Fruit fly (Drosophila melanogaster) whole organism, prepupa: ENCODE data around the gene CG32192.
A peak's percentile ranks its signal among the peaks of the same experiment; 100 is the strongest.

Experiments
- Blimp-1 ChIP-seq: fragments of 200-800 bp; sonication (Bioruptor generic); optimal IDR thresholded peaks from 3 replicates; lab custom pipeline; 2017; ENCODE audit warnings: missing biosample characterization, missing genetic modification characterization, mild to moderate bottlenecking, moderate library complexity, missing genetic modification reagents
- CG10631 ChIP-seq: fragments of 200-800 bp; sonication (Bioruptor generic); optimal IDR thresholded peaks from 2 replicates; lab custom pipeline; 2016; ENCODE audit warnings: missing biosample characterization, missing genetic modification characterization
- CG10669 ChIP-seq: fragments of 200-800 bp; sonication (Bioruptor generic); optimal IDR thresholded peaks from 3 replicates; lab custom pipeline; 2018; ENCODE audit warnings: missing biosample characterization, mild to moderate bottlenecking, missing genetic modification characterization, moderate library complexity
- CG11294 ChIP-seq: fragments of 200-800 bp; sonication (Bioruptor generic); IDR thresholded peaks from 2 replicates; pipeline ENCODE4 v1.3.6; 2022; ENCODE audit warnings: missing biosample characterization, missing genetic modification characterization
- CG11762 ChIP-seq: fragments of 200-800 bp; sonication (Bioruptor generic); optimal IDR thresholded peaks from 3 replicates; lab custom pipeline; 2016; ENCODE audit warnings: missing biosample characterization, missing genetic modification characterization; ENCODE audit not compliant: insufficient read depth
- CG31627 ChIP-seq: fragments of 200-800 bp; sonication (Bioruptor generic); optimal IDR thresholded peaks from 3 replicates; lab custom pipeline; 2016; ENCODE audit warnings: missing biosample characterization, missing genetic modification characterization
- CG32006 ChIP-seq: fragments of 200-800 bp; sonication (Bioruptor generic); optimal IDR thresholded peaks from 3 replicates; lab custom pipeline; 2017; ENCODE audit warnings: missing biosample characterization, mild to moderate bottlenecking, missing genetic modification characterization
- CG34406 ChIP-seq: fragments of 200-800 bp; sonication (Bioruptor generic); optimal IDR thresholded peaks from 3 replicates; lab custom pipeline; 2016; ENCODE audit warnings: missing biosample characterization, missing genetic modification characterization
- CG4318 ChIP-seq: fragments of 200-800 bp; sonication (Bioruptor generic); optimal IDR thresholded peaks from 3 replicates; lab custom pipeline; 2017; ENCODE audit warnings: missing biosample characterization, mild to moderate bottlenecking, missing genetic modification characterization
- CG6276 ChIP-seq: fragments of 200-800 bp; sonication (Bioruptor generic); optimal IDR thresholded peaks from 2 replicates; lab custom pipeline; 2017; ENCODE audit warnings: missing biosample characterization, mild to moderate bottlenecking, missing genetic modification characterization
- CG6792 ChIP-seq: fragments of 200-800 bp; sonication (Bioruptor generic); optimal IDR thresholded peaks from 3 replicates; lab custom pipeline; 2016; ENCODE audit warnings: missing biosample characterization, missing genetic modification characterization
- CG6808 ChIP-seq: fragments of 200-800 bp; sonication (Bioruptor generic); optimal IDR thresholded peaks from 3 replicates; lab custom pipeline; 2017; ENCODE audit warnings: missing biosample characterization, missing genetic modification characterization, mild to moderate bottlenecking, moderate library complexity, missing genetic modification reagents
- CG6854 ChIP-seq: fragments of 200-800 bp; sonication (Bioruptor generic); optimal IDR thresholded peaks from 2 replicates; lab custom pipeline; 2017; ENCODE audit warnings: missing biosample characterization, mild to moderate bottlenecking, missing genetic modification characterization
- CG7368 ChIP-seq: fragments of 200-800 bp; sonication (Bioruptor generic); optimal IDR thresholded peaks from 3 replicates; lab custom pipeline; 2016; ENCODE audit warnings: missing biosample characterization, missing genetic modification characterization
- CG8119 ChIP-seq: fragments of 200-800 bp; sonication (Bioruptor generic); IDR thresholded peaks from 3 replicates; pipeline ENCODE4 v1.3.6; 2022; ENCODE audit warnings: missing biosample characterization, missing genetic modification characterization
- CG8632 ChIP-seq: fragments of 200-800 bp; sonication (Bioruptor generic); optimal IDR thresholded peaks from 3 replicates; lab custom pipeline; 2016; ENCODE audit warnings: missing biosample characterization, missing genetic modification characterization
- CG9139 ChIP-seq: fragments of 200-800 bp; sonication (Bioruptor generic); optimal IDR thresholded peaks from 3 replicates; lab custom pipeline; 2017; ENCODE audit warnings: missing biosample characterization, mild to moderate bottlenecking, missing genetic modification characterization
- Eip75B ChIP-seq: fragments of 200-800 bp; sonication (Bioruptor generic); optimal IDR thresholded peaks from 3 replicates; lab custom pipeline; 2016; ENCODE audit warnings: missing biosample characterization, missing genetic modification characterization
- Eip78C ChIP-seq: fragments of 200-800 bp; sonication (Bioruptor generic); peaks from one replicate; lab custom pipeline; 2016; ENCODE audit warnings: missing biosample characterization, missing genetic modification characterization
- Eip93F ChIP-seq: fragments of 200-800 bp; sonication (Bioruptor generic); optimal IDR thresholded peaks from 2 replicates; lab custom pipeline; 2016; ENCODE audit warnings: missing biosample characterization, mild to moderate bottlenecking, missing genetic modification characterization
- Ets96B ChIP-seq: fragments of 200-800 bp; optimal IDR thresholded peaks from 2 replicates; lab custom pipeline; 2019; ENCODE audit warnings: missing biosample characterization, mild to moderate bottlenecking, missing genetic modification characterization, moderate library complexity
- Lpt ChIP-seq: fragments of 200-800 bp; sonication (Bioruptor generic); optimal IDR thresholded peaks from 3 replicates; lab custom pipeline; 2016; ENCODE audit warnings: missing biosample characterization, missing genetic modification characterization
- Met ChIP-seq: fragments of 200-800 bp; sonication (Bioruptor generic); optimal IDR thresholded peaks from 3 replicates; lab custom pipeline; 2016; ENCODE audit warnings: missing biosample characterization, missing genetic modification characterization
- OdsH ChIP-seq: fragments of 200-800 bp; sonication (Bioruptor generic); optimal IDR thresholded peaks from 3 replicates; lab custom pipeline; 2016; ENCODE audit warnings: missing biosample characterization, missing genetic modification characterization
- Smox ChIP-seq: fragments of 200-800 bp; sonication (Bioruptor generic); optimal IDR thresholded peaks from 3 replicates; lab custom pipeline; 2016; ENCODE audit warnings: missing biosample characterization, missing genetic modification characterization
- Sox102F ChIP-seq: fragments of 200-800 bp; sonication (Bioruptor generic); optimal IDR thresholded peaks from 2 replicates; lab custom pipeline; 2016; ENCODE audit warnings: missing biosample characterization, mild to moderate bottlenecking, missing genetic modification characterization
- Sox14 ChIP-seq: fragments of 200-800 bp; sonication (Bioruptor generic); optimal IDR thresholded peaks from 3 replicates; lab custom pipeline; 2016; ENCODE audit warnings: missing biosample characterization, missing genetic modification characterization
- Sox15 ChIP-seq: fragments of 200-800 bp; sonication (Bioruptor generic); optimal IDR thresholded peaks from 3 replicates; lab custom pipeline; 2016; ENCODE audit warnings: missing biosample characterization, missing genetic modification characterization
- achi ChIP-seq: fragments of 200-800 bp; sonication (Bioruptor generic); optimal IDR thresholded peaks from 3 replicates; lab custom pipeline; 2016; ENCODE audit warnings: missing biosample characterization, missing genetic modification characterization
- acj6 ChIP-seq: fragments of 200-800 bp; sonication (Bioruptor generic); optimal IDR thresholded peaks from 3 replicates; lab custom pipeline; 2016; ENCODE audit warnings: missing biosample characterization, missing genetic modification characterization
- cyc ChIP-seq: fragments of 200-800 bp; sonication (Bioruptor generic); optimal IDR thresholded peaks from 3 replicates; lab custom pipeline; 2016; ENCODE audit warnings: missing biosample characterization, missing genetic modification characterization
- dac ChIP-seq: fragments of 200-800 bp; sonication (Bioruptor generic); optimal IDR thresholded peaks from 2 replicates; lab custom pipeline; 2017; ENCODE audit warnings: missing biosample characterization, mild to moderate bottlenecking, missing genetic modification characterization
- dsx ChIP-seq: fragments of 200-800 bp; optimal IDR thresholded peaks from 3 replicates; lab custom pipeline; 2019; ENCODE audit warnings: missing biosample characterization, mild to moderate bottlenecking, missing genetic modification characterization, moderate library complexity; ENCODE audit not compliant: poor library complexity, severe bottlenecking
- eg ChIP-seq: fragments of 200-800 bp; sonication (Bioruptor generic); IDR thresholded peaks from 3 replicates; pipeline ENCODE4 v1.3.6; 2022; ENCODE audit warnings: missing biosample characterization, missing genetic modification characterization
- fd59A ChIP-seq: fragments of 200-800 bp; sonication (Bioruptor generic); optimal IDR thresholded peaks from 2 replicates; lab custom pipeline; 2017; ENCODE audit warnings: missing biosample characterization, mild to moderate bottlenecking, missing genetic modification characterization, missing genetic modification reagents
- fkh ChIP-seq: fragments of 200-800 bp; sonication (Bioruptor generic); optimal IDR thresholded peaks from 3 replicates; lab custom pipeline; 2017; ENCODE audit warnings: missing biosample characterization, mild to moderate bottlenecking, missing genetic modification characterization, moderate library complexity
- lz ChIP-seq: fragments of 200-800 bp; sonication (Bioruptor generic); optimal IDR thresholded peaks from 3 replicates; lab custom pipeline; 2016; ENCODE audit warnings: missing biosample characterization, missing genetic modification characterization
- pdm3 ChIP-seq: fragments of 200-800 bp; sonication (Bioruptor generic); optimal IDR thresholded peaks from 3 replicates; lab custom pipeline; 2016; ENCODE audit warnings: missing biosample characterization, missing genetic modification characterization
- salr ChIP-seq, 2 experiments: fragments of 200-800 bp; sonication (Bioruptor generic); optimal IDR thresholded peaks; 3 replicates each; lab custom pipeline; 2016 to 2018; ENCODE audit warnings: missing biosample characterization in 2 of 2, missing genetic modification characterization in 2 of 2, mild to moderate bottlenecking in 1 of 2
- spab ChIP-seq: fragments of 200-800 bp; sonication (Bioruptor generic); optimal IDR thresholded peaks from 2 replicates; lab custom pipeline; 2017; ENCODE audit warnings: missing biosample characterization, mild to moderate bottlenecking, missing genetic modification characterization, missing genetic modification reagents
- svp ChIP-seq: fragments of 200-800 bp; sonication (Bioruptor generic); peaks from one replicate; lab custom pipeline; 2016; ENCODE audit warnings: missing biosample characterization, missing genetic modification characterization
- topi ChIP-seq: fragments of 200-800 bp; sonication (Bioruptor generic); optimal IDR thresholded peaks from 3 replicates; lab custom pipeline; 2016; ENCODE audit warnings: missing biosample characterization, missing genetic modification characterization
- vri ChIP-seq: fragments of 200-800 bp; sonication (Bioruptor generic); optimal IDR thresholded peaks from 3 replicates; lab custom pipeline; 2016; ENCODE audit warnings: missing biosample characterization, mild to moderate bottlenecking, missing genetic modification characterization

Gene CG32192

dm6 chr3L:18022479-18022950 is 17.6 kb upstream of the CG32192 start:
- TF ChIP-seq Met (GFP tag; lab: Kevin White, UChicago) (no peak), Eip78C (GFP tag; lab: Kevin White, UChicago) (peak; percentile 55), fkh (GFP tag; lab: Kevin White, UChicago) (peak; percentile 90), CG31627 (GFP tag; lab: Kevin White, UChicago) (no peak), CG6854 (GFP tag; lab: Kevin White, UChicago) (no peak), Sox102F (GFP tag; lab: Kevin White, UChicago) (no peak), CG34406 (GFP tag; lab: Kevin White, UChicago) (no peak), Sox14 (GFP tag; lab: Kevin White, UChicago) (no peak), Eip75B (GFP tag; lab: Kevin White, UChicago) (no peak), CG4318 (no peak), OdsH (no peak), Ets96B (tag; lab: Kevin White, UChicago) (no peak), Eip93F (no peak), lz (GFP tag; lab: Kevin White, UChicago) (no peak), dac (GFP tag; lab: Kevin White, UChicago) (no peak), fd59A (no peak), Lpt (GFP tag; lab: Kevin White, UChicago) (no peak), CG10669 (GFP tag; lab: Kevin White, UChicago) (no peak), eg (no peak), achi (GFP tag; lab: Kevin White, UChicago) (no peak), Smox (GFP tag; lab: Kevin White, UChicago) (no peak), CG8119 (GFP tag; lab: Robert Waterston, UW) (no peak), Blimp-1 (GFP tag; lab: Kevin White, UChicago) (no peak), CG8632 (GFP tag; lab: Kevin White, UChicago) (no peak), svp (GFP tag; lab: Kevin White, UChicago) (peak; percentile 87), salr (GFP tag; optimal IDR thresholded peaks at IDR 0.05; lab: Kevin White, UChicago) (no peak), CG9139 (GFP tag; lab: Kevin White, UChicago) (no peak), vri (GFP tag; lab: Kevin White, UChicago) (peak; percentile 62)

DNA sequence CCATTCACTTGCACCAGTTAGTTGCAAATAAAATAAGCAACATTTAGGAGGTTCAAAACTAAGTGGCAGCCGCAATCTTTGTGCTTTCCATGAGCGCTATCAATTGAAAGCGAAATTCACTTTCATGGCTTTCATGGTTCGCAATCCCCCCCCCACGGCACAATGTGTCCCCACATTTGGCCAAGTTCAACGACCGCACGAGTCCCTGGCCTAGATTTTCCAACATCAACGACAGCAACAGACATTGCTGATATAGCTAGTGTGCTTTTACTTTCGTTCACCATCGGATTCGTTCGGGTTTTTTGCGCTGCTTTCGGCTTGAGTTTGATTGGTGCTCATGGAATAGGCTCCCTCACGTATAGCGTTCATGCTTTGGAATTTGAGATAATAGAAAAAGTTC is 16.5 kb upstream of the CG32192 start:
- peak; percentile 4 for TF ChIP-seq vri (GFP tag; lab: Kevin White, UChicago)
- no peak for TF ChIP-seq CG10669 (GFP tag; lab: Kevin White, UChicago)
- peak; percentile 7 for TF ChIP-seq CG32006 (GFP tag; lab: Kevin White, UChicago)
- TF ChIP-seq, all 60 proteins: peak for 2

DNA sequence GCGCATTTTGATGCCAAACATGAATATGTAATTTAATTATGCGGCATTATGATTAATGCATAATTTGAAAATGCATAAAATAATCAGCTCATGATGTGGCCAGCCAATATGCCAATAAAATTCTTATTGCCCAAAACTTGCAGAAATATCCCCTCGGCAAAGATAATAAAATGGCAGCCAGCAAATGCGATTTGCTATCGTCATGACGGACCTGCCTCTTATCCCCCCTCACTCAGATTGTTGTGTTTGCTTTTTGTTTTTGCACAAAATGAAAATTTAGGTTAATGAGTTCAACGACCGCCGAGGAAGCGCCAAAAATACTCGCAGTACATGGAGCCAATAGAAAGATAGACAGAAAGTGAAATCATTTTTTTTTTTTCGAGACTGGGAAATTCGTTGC is 15.5 kb upstream of the CG32192 start:
- TF ChIP-seq CG4318 (no peak), vri (GFP tag; lab: Kevin White, UChicago) (peak; percentile 52)

DNA sequence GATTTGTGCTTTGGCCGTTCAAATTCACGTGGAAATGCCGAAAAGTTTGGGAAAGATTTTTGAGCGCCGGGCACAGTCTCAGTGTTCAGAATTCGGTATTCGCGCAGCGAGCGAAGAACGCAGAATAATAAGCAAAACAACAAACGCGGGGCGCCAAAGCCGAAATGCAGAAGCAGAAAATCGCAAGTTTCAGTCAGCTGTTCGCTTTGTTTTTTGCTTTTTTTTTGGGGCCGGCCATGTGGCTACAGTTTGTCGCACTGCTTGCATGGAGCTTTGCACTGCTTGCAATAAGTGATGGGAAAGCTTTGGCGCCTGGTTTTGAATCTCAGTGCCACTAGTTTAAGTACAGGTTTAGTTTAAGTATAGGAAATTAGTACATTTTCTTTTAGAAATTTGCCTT is 14.2 kb upstream of the CG32192 start:
- peak; percentile 52; the same call in 2 of the 3 replicates for TF ChIP-seq CG8119 (GFP tag; lab: Robert Waterston, UW)
- TF ChIP-seq Lpt (GFP tag; lab: Kevin White, UChicago): no peak
- peak; percentile 2 for TF ChIP-seq CG32006 (GFP tag; lab: Kevin White, UChicago)
- TF ChIP-seq Sox14 (GFP tag; lab: Kevin White, UChicago): peak; percentile 2
- no peak for TF ChIP-seq achi (GFP tag; lab: Kevin White, UChicago)
- peak; percentile 74 for TF ChIP-seq CG6854 (GFP tag; lab: Kevin White, UChicago)
- no peak for TF ChIP-seq lz (GFP tag; lab: Kevin White, UChicago)
- TF ChIP-seq spab (GFP tag; lab: Kevin White, UChicago): no peak
- no peak for TF ChIP-seq Smox (GFP tag; lab: Kevin White, UChicago)
- no peak for TF ChIP-seq pdm3
- no peak for TF ChIP-seq CG11762 (GFP tag; lab: Kevin White, UChicago)
- TF ChIP-seq topi: no peak
- TF ChIP-seq CG10669 (GFP tag; lab: Kevin White, UChicago): no peak
- TF ChIP-seq dsx: no peak
- no peak for TF ChIP-seq Sox15 (GFP tag; lab: Kevin White, UChicago)
- TF ChIP-seq CG10631 (GFP tag; lab: Kevin White, UChicago): no peak
- no peak for TF ChIP-seq Sox102F (GFP tag; lab: Kevin White, UChicago)
- no peak for TF ChIP-seq dac (GFP tag; lab: Kevin White, UChicago)
- TF ChIP-seq CG6276: no peak
- no peak for TF ChIP-seq CG7368 (GFP tag; lab: Kevin White, UChicago)
- peak; percentile 7; the same call in 1 of the 2 replicates for TF ChIP-seq CG11294 (GFP tag; lab: Robert Waterston, UW)
- no peak for TF ChIP-seq CG6808 (GFP tag; lab: Kevin White, UChicago)
- TF ChIP-seq CG4318: no peak
- TF ChIP-seq acj6: no peak
- no peak for TF ChIP-seq CG8632 (GFP tag; lab: Kevin White, UChicago)
- no peak for TF ChIP-seq CG34406 (GFP tag; lab: Kevin White, UChicago)
- TF ChIP-seq Eip93F: no peak
- TF ChIP-seq eg: peak; percentile 78
- no peak for TF ChIP-seq cyc
- TF ChIP-seq CG6792: no peak
